Worm (Caenorhabditis elegans) whole organism, mixed stage, embryonic: ENCODE data around the gene srlf-15.

Experiments used
- ces-1 ChIP-seq: fragments of 150-350 bp; optimal IDR thresholded peaks from 2 replicates; lab custom pipeline; 2014; ENCODE audit warnings: missing biosample characterization, missing genetic modification reagents, missing genetic modification characterization
- elt-3 ChIP-seq: fragments of 150-350 bp; optimal IDR thresholded peaks from 2 replicates; lab custom pipeline; 2014; ENCODE audit warnings: missing biosample characterization, missing genetic modification characterization
- lin-32 ChIP-seq: fragments of 200-800 bp; sonication (Bioruptor generic); optimal IDR thresholded peaks from 2 replicates; lab custom pipeline; 2018; ENCODE audit warnings: mild to moderate bottlenecking, missing genetic modification characterization, missing compliant biosample characterization
- lsy-2 ChIP-seq: fragments of 150-350 bp; optimal IDR thresholded peaks from 2 replicates; lab custom pipeline; 2014; ENCODE audit warnings: missing biosample characterization, missing genetic modification characterization
- nhr-28 ChIP-seq: fragments of 150-350 bp; optimal IDR thresholded peaks from 2 replicates; lab custom pipeline; 2014; ENCODE audit warnings: missing biosample characterization, missing genetic modification characterization
- nhr-76 ChIP-seq: sonication (generic microtip); optimal IDR thresholded peaks from 2 replicates; lab custom pipeline; 2017; ENCODE audit warnings: missing biosample characterization, missing genetic modification characterization
- unc-62 ChIP-seq: fragments of 150-350 bp; optimal IDR thresholded peaks from 2 replicates; lab custom pipeline; 2014; ENCODE audit warnings: missing biosample characterization, missing genetic modification reagents, missing genetic modification characterization

DNA sequence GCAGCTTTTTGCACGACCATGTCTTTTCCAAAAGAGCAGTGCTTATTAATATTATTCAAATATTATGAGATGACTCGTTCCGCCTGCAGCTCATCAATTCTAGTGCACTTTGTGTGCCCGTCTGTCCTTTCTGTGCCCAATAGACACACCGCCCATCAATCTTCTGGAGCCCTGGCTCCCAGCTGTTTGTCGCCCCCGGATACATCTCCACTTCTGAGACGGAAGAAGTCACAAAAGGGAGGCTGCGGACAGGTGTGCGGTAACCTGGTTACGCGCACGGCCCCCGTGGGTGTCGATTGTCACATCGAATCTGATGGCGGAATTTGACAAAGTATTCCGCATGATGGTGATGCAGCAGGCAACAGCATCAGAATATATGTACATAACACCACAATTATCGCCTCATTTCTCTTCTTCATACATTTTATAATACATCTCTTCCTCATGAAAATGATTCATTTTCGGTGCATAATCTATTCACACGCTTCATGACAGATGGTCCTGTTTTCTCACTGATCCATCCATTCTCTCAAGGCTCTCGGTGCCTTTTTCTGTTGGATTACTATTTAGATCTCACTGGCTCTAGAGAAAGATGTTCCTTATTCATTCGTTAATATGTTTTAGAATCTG, 49.3 kb upstream of the srlf-15 start:
- peak; percentile 9 for TF ChIP-seq unc-62 (GFP tag; lab: Kevin White, UChicago)
- TF ChIP-seq nhr-28 (tag; lab: Kevin White, UChicago): no peak
- TF ChIP-seq ces-1: no peak
- no peak for TF ChIP-seq elt-3 (tag; lab: Kevin White, UChicago)
- TF ChIP-seq lsy-2: no peak
- TF ChIP-seq lin-32 (GFP tag; lab: Kevin White, UChicago): peak; percentile 58
- no peak for TF ChIP-seq nhr-76 (tag; lab: Kevin White, UChicago)
